Worm (Caenorhabditis elegans): ENCODE data around the gene nep-22.

The nep-22 gene

ce11 chrX:9076886-9077285 lies 42.5 kb downstream of the nep-22 start, which contains the start of gene F47E1.1:
TSS of gene F47E1.1 (plus strand) at chrX:9077186.
- TF ChIP-seq ceh-36 (tag; optimal IDR thresholded peaks at IDR 0.05) (no peak), pes-1 (GFP tag; IDR thresholded peaks at IDR 0.05) (no peak)

- TF ChIP-seq sea-1 (GFP tag; conservative IDR thresholded peaks at IDR 0.05) (peak; percentile 78), flt-1 (GFP tag; IDR thresholded peaks at IDR 0.05) (peak; percentile 90), hmbx-1 (tag; optimal IDR thresholded peaks at IDR 0.05) (no peak), aly-1 (tag; optimal IDR thresholded peaks at IDR 0.05) (no peak), F13C5.2 (tag; optimal IDR thresholded peaks at IDR 0.05) (peak; percentile 65), pes-1 (GFP tag; IDR thresholded peaks at IDR 0.05) (peak; percentile 87), tbx-11 (GFP tag; IDR thresholded peaks at IDR 0.05) (peak; percentile 79), hnd-1 (tag; optimal IDR thresholded peaks at IDR 0.05) (peak; percentile 3), ama-1 (optimal IDR thresholded peaks at IDR 0.05) (no peak), tra-4 (tag; optimal IDR thresholded peaks at IDR 0.05) (peak; percentile 58), B0310.2 (tag; optimal IDR thresholded peaks at IDR 0.05) (no peak), hmg-4 (GFP tag; optimal IDR thresholded peaks at IDR 0.05) (peak; percentile 60), scrt-1 (GFP tag; IDR thresholded peaks at IDR 0.05) (peak; percentile 89), ets-7 (tag; optimal IDR thresholded peaks at IDR 0.05) (no peak), ceh-36 (tag; optimal IDR thresholded peaks at IDR 0.05) (peak; percentile 35), tbx-37 (GFP tag; conservative IDR thresholded peaks at IDR 0.05) (peak; percentile 78), ceh-13 (GFP tag; optimal IDR thresholded peaks at IDR 0.05) (no peak)
Measured at ce11 chrX:9078149-9078548, 43.8 kb downstream of the nep-22 start.

- no peak for TF ChIP-seq B0310.2 (tag; optimal IDR thresholded peaks at IDR 0.05)
- no peak for TF ChIP-seq hmg-4 (GFP tag; optimal IDR thresholded peaks at IDR 0.05)
- TF ChIP-seq ceh-13 (GFP tag; optimal IDR thresholded peaks at IDR 0.05): no peak
- no peak for TF ChIP-seq ama-1 (optimal IDR thresholded peaks at IDR 0.05)
- no peak for TF ChIP-seq sea-1 (GFP tag; conservative IDR thresholded peaks at IDR 0.05)
- TF ChIP-seq hnd-1 (tag; optimal IDR thresholded peaks at IDR 0.05): no peak
- no peak for TF ChIP-seq hmbx-1 (tag; optimal IDR thresholded peaks at IDR 0.05)
- no peak for TF ChIP-seq pes-1 (GFP tag; IDR thresholded peaks at IDR 0.05)
- TF ChIP-seq flt-1 (GFP tag; IDR thresholded peaks at IDR 0.05): no peak
- TF ChIP-seq tbx-37 (GFP tag; conservative IDR thresholded peaks at IDR 0.05): no peak
- TF ChIP-seq ceh-36 (tag; optimal IDR thresholded peaks at IDR 0.05): no peak
- no peak for TF ChIP-seq tbx-11 (GFP tag; IDR thresholded peaks at IDR 0.05)
- TF ChIP-seq scrt-1 (GFP tag; IDR thresholded peaks at IDR 0.05): no peak
- TF ChIP-seq F13C5.2 (tag; optimal IDR thresholded peaks at IDR 0.05): no peak
- no peak for TF ChIP-seq ets-7 (tag; optimal IDR thresholded peaks at IDR 0.05)
- no peak for TF ChIP-seq aly-1 (tag; optimal IDR thresholded peaks at IDR 0.05)
- no peak for TF ChIP-seq tra-4 (tag; optimal IDR thresholded peaks at IDR 0.05)
Measured at ce11 chrX:9081212-9081611, 46.9 kb downstream of the nep-22 start.

- no peak for TF ChIP-seq sea-1 (GFP tag; conservative IDR thresholded peaks at IDR 0.05)
- TF ChIP-seq hmg-4 (GFP tag; optimal IDR thresholded peaks at IDR 0.05): no peak
- no peak for TF ChIP-seq aly-1 (tag; optimal IDR thresholded peaks at IDR 0.05)
- TF ChIP-seq B0310.2 (tag; optimal IDR thresholded peaks at IDR 0.05): no peak
- TF ChIP-seq tbx-37 (GFP tag; conservative IDR thresholded peaks at IDR 0.05): no peak
Measured at ce11 chrX:9082646-9083045, 48.3 kb downstream of the nep-22 start, which contains the start of gene ajm-1. TSS of gene ajm-1 (plus strand) at chrX:9082946.

- TF ChIP-seq scrt-1 (GFP tag; IDR thresholded peaks at IDR 0.05) (no peak), pes-1 (GFP tag; IDR thresholded peaks at IDR 0.05) (no peak)
Measured at ce11 chrX:9085864-9086263, 51.5 kb downstream of the nep-22 start.

Data from whole organism, early embryonic.